Fruit fly (Drosophila melanogaster) whole organism, embryonic: Measurements from ENCODE around the gene Pex11c.

Source experiments
- ATbp ChIP-seq: fragments of 200-800 bp; sonication (Bioruptor generic); optimal IDR thresholded peaks from 2 replicates; lab custom pipeline; 2017; ENCODE audit warnings: missing biosample characterization, mild to moderate bottlenecking, missing genetic modification characterization, missing genetic modification reagents
- B-H2 ChIP-seq: fragments of 200-800 bp; sonication (Bioruptor generic); optimal IDR thresholded peaks from 2 replicates; lab custom pipeline; 2018; ENCODE audit warnings: missing biosample characterization, mild to moderate bottlenecking, missing genetic modification characterization
- Bteb2 ChIP-seq: fragments of 200-800 bp; sonication (Bioruptor generic); optimal IDR thresholded peaks from 2 replicates; lab custom pipeline; 2016; ENCODE audit warnings: missing biosample characterization, missing genetic modification characterization
- CG11093 ChIP-seq: fragments of 200-800 bp; sonication (Bioruptor generic); IDR thresholded peaks from 3 replicates; pipeline ENCODE4 v1.3.6; 2022; ENCODE audit warnings: missing biosample characterization, missing genetic modification characterization
- CG12236 ChIP-seq: fragments of 200-800 bp; sonication (Bioruptor generic); optimal IDR thresholded peaks from 2 replicates; lab custom pipeline; 2016; ENCODE audit warnings: missing biosample characterization, missing genetic modification characterization
- CG13296 ChIP-seq: fragments of 200-800 bp; sonication (Bioruptor generic); optimal IDR thresholded peaks from 3 replicates; lab custom pipeline; 2018; ENCODE audit warnings: missing biosample characterization, mild to moderate bottlenecking, missing genetic modification characterization
- CG2678 ChIP-seq: fragments of 200-800 bp; sonication (Bioruptor generic); optimal IDR thresholded peaks from 3 replicates; lab custom pipeline; 2019; ENCODE audit warnings: missing biosample characterization, mild to moderate bottlenecking, missing genetic modification characterization, moderate library complexity
- CG32772 ChIP-seq: fragments of 200-800 bp; sonication (Bioruptor generic); IDR thresholded peaks from 2 replicates; pipeline ENCODE4 v1.3.6; 2022; ENCODE audit warnings: missing biosample characterization, missing genetic modification characterization
- CG3281 ChIP-seq: fragments of 200-800 bp; sonication (Bioruptor generic); optimal IDR thresholded peaks from 3 replicates; lab custom pipeline; 2017; ENCODE audit warnings: missing biosample characterization, mild to moderate bottlenecking, missing genetic modification characterization
- CG3995 ChIP-seq: fragments of 200-800 bp; sonication (Bioruptor generic); optimal IDR thresholded peaks from 3 replicates; lab custom pipeline; 2016; ENCODE audit warnings: missing biosample characterization, missing genetic modification characterization
- CG4328 ChIP-seq: fragments of 200-800 bp; sonication (Bioruptor generic); optimal IDR thresholded peaks from 3 replicates; lab custom pipeline; 2017; ENCODE audit warnings: missing biosample characterization, missing genetic modification reagents, missing genetic modification characterization
- CG43689 ChIP-seq: fragments of 200-800 bp; sonication (Bioruptor generic); IDR thresholded peaks from 2 replicates; pipeline ENCODE4 v1.3.6; 2022; ENCODE audit warnings: missing biosample characterization, missing genetic modification characterization
- CG4820 ChIP-seq: fragments of 200-800 bp; sonication (Bioruptor generic); optimal IDR thresholded peaks from 3 replicates; lab custom pipeline; 2016; ENCODE audit warnings: missing biosample characterization, missing genetic modification characterization
- CG5180 ChIP-seq: fragments of 200-800 bp; sonication (Bioruptor generic); optimal IDR thresholded peaks from 3 replicates; lab custom pipeline; 2017; ENCODE audit warnings: missing biosample characterization, missing genetic modification characterization, mild to moderate bottlenecking, moderate library complexity, missing genetic modification reagents
- CG6175 ChIP-seq: fragments of 200-800 bp; sonication (Bioruptor generic); IDR thresholded peaks from 3 replicates; pipeline ENCODE4 v1.3.6; 2022; ENCODE audit warnings: missing biosample characterization, missing genetic modification characterization
- CG6254 ChIP-seq: fragments of 200-800 bp; sonication (Bioruptor generic); optimal IDR thresholded peaks from 3 replicates; lab custom pipeline; 2017; ENCODE audit warnings: mild to moderate bottlenecking, missing biosample characterization, missing genetic modification reagents, missing genetic modification characterization
- CG6272 ChIP-seq: fragments of 200-800 bp; sonication (Bioruptor generic); IDR thresholded peaks from 2 replicates; pipeline ENCODE4 v1.3.6; 2022; ENCODE audit warnings: missing biosample characterization, missing genetic modification characterization
- CG6683 ChIP-seq: fragments of 200-800 bp; sonication (Bioruptor generic); optimal IDR thresholded peaks from 2 replicates; lab custom pipeline; 2017; ENCODE audit warnings: missing biosample characterization, mild to moderate bottlenecking, missing genetic modification characterization, missing genetic modification reagents
- CG6813 ChIP-seq: fragments of 200-800 bp; sonication (Bioruptor generic); optimal IDR thresholded peaks from 2 replicates; lab custom pipeline; 2017; ENCODE audit warnings: missing biosample characterization, missing genetic modification characterization, mild to moderate bottlenecking, moderate library complexity, missing genetic modification reagents
- CG7357 ChIP-seq: fragments of 200-800 bp; sonication (Bioruptor generic); IDR thresholded peaks from 3 replicates; pipeline ENCODE4 v1.3.6; 2022; ENCODE audit warnings: missing biosample characterization, missing genetic modification characterization
- CG7556 ChIP-seq: fragments of 200-800 bp; sonication (Bioruptor generic); optimal IDR thresholded peaks from 2 replicates; lab custom pipeline; 2017; ENCODE audit warnings: missing biosample characterization, mild to moderate bottlenecking, missing genetic modification characterization
- CG9817 ChIP-seq: fragments of 200-800 bp; sonication (Bioruptor generic); optimal IDR thresholded peaks from 2 replicates; lab custom pipeline; 2018; ENCODE audit warnings: missing biosample characterization, mild to moderate bottlenecking, missing genetic modification characterization, moderate library complexity
- CrebB ChIP-seq: fragments of 200-800 bp; sonication (Bioruptor generic); optimal IDR thresholded peaks from 3 replicates; lab custom pipeline; 2018; ENCODE audit warnings: missing biosample characterization, mild to moderate bottlenecking, missing genetic modification characterization
- ERR ChIP-seq: fragments of 200-800 bp; sonication (Bioruptor generic); optimal IDR thresholded peaks from 2 replicates; lab custom pipeline; 2016; ENCODE audit warnings: missing biosample characterization, missing genetic modification characterization
- Hey ChIP-seq: fragments of 200-800 bp; sonication (Bioruptor generic); optimal IDR thresholded peaks from 3 replicates; lab custom pipeline; 2018; ENCODE audit warnings: missing biosample characterization, mild to moderate bottlenecking, missing genetic modification characterization
- Hr3 ChIP-seq: fragments of 200-800 bp; sonication (Bioruptor generic); optimal IDR thresholded peaks from 3 replicates; lab custom pipeline; 2016; ENCODE audit warnings: missing biosample characterization, missing genetic modification characterization
- Lhr ChIP-seq: fragments of 200-800 bp; sonication (Bioruptor generic); optimal IDR thresholded peaks from 3 replicates; lab custom pipeline; 2017; ENCODE audit warnings: mild to moderate bottlenecking, missing biosample characterization, missing genetic modification reagents, missing genetic modification characterization
- MESR4 ChIP-seq: fragments of 200-800 bp; sonication (Bioruptor generic); optimal IDR thresholded peaks from 2 replicates; lab custom pipeline; 2018; ENCODE audit warnings: missing biosample characterization, mild to moderate bottlenecking, missing genetic modification characterization, moderate library complexity
- Med ChIP-seq: fragments of 200-800 bp; sonication (Bioruptor generic); peaks from one replicate; lab custom pipeline; 2016; ENCODE audit warnings: missing biosample characterization, missing genetic modification characterization, mild to moderate bottlenecking, inconsistent platforms, moderate library complexity
- Oli ChIP-seq: fragments of 200-800 bp; sonication (Bioruptor generic); optimal IDR thresholded peaks from 2 replicates; lab custom pipeline; 2018; ENCODE audit warnings: missing biosample characterization, mild to moderate bottlenecking, missing genetic modification characterization, moderate library complexity
- Poxn ChIP-seq: fragments of 200-800 bp; sonication (Bioruptor generic); IDR thresholded peaks from 2 replicates; pipeline ENCODE4 v1.3.6; 2022; ENCODE audit warnings: missing biosample characterization, missing genetic modification characterization
- Ravus ChIP-seq: fragments of 200-800 bp; sonication (Bioruptor generic); IDR thresholded peaks from 2 replicates; pipeline ENCODE4 v1.3.6; 2022; ENCODE audit warnings: missing biosample characterization, missing genetic modification characterization
- Rx ChIP-seq: fragments of 200-800 bp; sonication (Bioruptor generic); IDR thresholded peaks from 2 replicates; pipeline ENCODE4 v1.3.6; 2022; ENCODE audit warnings: missing biosample characterization, missing genetic modification characterization
- Taf1 ChIP-seq: fragments of 200-800 bp; sonication (Bioruptor generic); IDR thresholded peaks from 2 replicates; pipeline ENCODE4 v1.3.6; 2022; ENCODE audit warnings: missing biosample characterization, missing genetic modification characterization
- Trl ChIP-seq, 3 experiments: fragments of >200 bp in 2 of 3; fragments of 200-800 bp in 1 of 3; sonication (Bioruptor generic) in 1 of 3; optimal IDR thresholded peaks; 2 replicates in 1 of 3; 3 replicates in 2 of 3; lab custom pipeline; 2016 to 2017; ENCODE audit warnings: missing biosample characterization in 1 of 3, missing genetic modification characterization in 1 of 3
- YL-1 ChIP-seq: fragments of 200-800 bp; sonication (Bioruptor generic); optimal IDR thresholded peaks from 3 replicates; lab custom pipeline; 2017; ENCODE audit warnings: missing biosample characterization, mild to moderate bottlenecking, missing genetic modification characterization
- ap ChIP-seq: fragments of 200-800 bp; sonication (Bioruptor generic); IDR thresholded peaks from 2 replicates; pipeline ENCODE4 v1.3.6; 2022; ENCODE audit warnings: missing biosample characterization, missing genetic modification characterization
- dysf ChIP-seq: fragments of 200-800 bp; sonication (Bioruptor generic); IDR thresholded peaks from 3 replicates; pipeline ENCODE4 v1.3.6; 2022; ENCODE audit warnings: missing biosample characterization, missing genetic modification characterization
- ftz-f1 ChIP-seq: fragments of 200-800 bp; sonication (Bioruptor generic); optimal IDR thresholded peaks from 2 replicates; lab custom pipeline; 2016; ENCODE audit warnings: missing biosample characterization, missing genetic modification characterization
- grau ChIP-seq: fragments of 200-800 bp; optimal IDR thresholded peaks from 3 replicates; lab custom pipeline; 2019; ENCODE audit warnings: missing biosample characterization, mild to moderate bottlenecking, missing genetic modification characterization, moderate library complexity
- jumu ChIP-seq: fragments of 200-800 bp; sonication (Bioruptor generic); optimal IDR thresholded peaks from 3 replicates; lab custom pipeline; 2016; ENCODE audit warnings: missing biosample characterization, missing genetic modification characterization
- org-1 ChIP-seq: fragments of 200-800 bp; sonication (Bioruptor generic); optimal IDR thresholded peaks from 2 replicates; lab custom pipeline; 2017; ENCODE audit warnings: missing biosample characterization, missing genetic modification characterization
- pnt ChIP-seq: fragments of 200-800 bp; sonication (Bioruptor generic); optimal IDR thresholded peaks from 3 replicates; lab custom pipeline; 2016; ENCODE audit warnings: missing biosample characterization, missing genetic modification characterization
- pum ChIP-seq: fragments of 200-800 bp; sonication (Bioruptor generic); optimal IDR thresholded peaks from 2 replicates; lab custom pipeline; 2016; ENCODE audit warnings: missing biosample characterization, missing genetic modification characterization
- pzg ChIP-seq: fragments of 200-800 bp; sonication (Bioruptor generic); optimal IDR thresholded peaks from 3 replicates; lab custom pipeline; 2018; ENCODE audit warnings: missing biosample characterization, mild to moderate bottlenecking, missing genetic modification characterization, moderate library complexity
- row ChIP-seq: fragments of 200-800 bp; sonication (Bioruptor generic); IDR thresholded peaks from 3 replicates; pipeline ENCODE4 v1.3.6; 2022; ENCODE audit warnings: missing biosample characterization, missing genetic modification characterization
- shn ChIP-seq: fragments of 200-800 bp; sonication (Bioruptor generic); optimal IDR thresholded peaks from 3 replicates; lab custom pipeline; 2016; ENCODE audit warnings: missing biosample characterization, missing genetic modification characterization
- toy ChIP-seq: fragments of 200-800 bp; sonication (Bioruptor generic); IDR thresholded peaks from 2 replicates; pipeline ENCODE4 v1.3.6; 2022; ENCODE audit warnings: missing biosample characterization, missing genetic modification characterization
- unc-4 ChIP-seq: fragments of 200-800 bp; sonication (Bioruptor generic); IDR thresholded peaks from 2 replicates; pipeline ENCODE4 v1.3.6; 2022; ENCODE audit warnings: missing biosample characterization, missing genetic modification characterization; ENCODE audit not compliant: partially characterized antibody
- wek ChIP-seq: fragments of 200-800 bp; sonication (Bioruptor generic); optimal IDR thresholded peaks from 3 replicates; lab custom pipeline; 2018; ENCODE audit warnings: missing biosample characterization, mild to moderate bottlenecking, missing genetic modification characterization, moderate library complexity

The Pex11c gene

dm6 chr3R:23223151-23223810, 34.9 kb upstream of the Pex11c start (continued):
- TF ChIP-seq ftz-f1 (GFP tag; lab: Kevin White, UChicago) (no peak), Med (GFP tag; lab: Kevin White, UChicago) (peak; percentile 76), pum (GFP tag; lab: Kevin White, UChicago) (no peak), CG7556 (no peak), CG6254 (GFP tag; lab: Kevin White, UChicago) (no peak), CG9817 (no peak), CG3995 (GFP tag; lab: Kevin White, UChicago) (no peak), CG7357 (GFP tag; lab: Robert Waterston, UW) (0 out of 3 replicates have a peak, but pooled peaks have one; percentile 14), CG4328 (GFP tag; lab: Kevin White, UChicago) (no peak), CG6683 (GFP tag; lab: Kevin White, UChicago) (no peak), CG32772 (GFP tag; lab: Robert Waterston, UW) (no peak), Taf1 (GFP tag; lab: Robert Waterston, UW) (no peak), ATbp (no peak), CG4820 (GFP tag; lab: Kevin White, UChicago) (no peak), CG11093 (GFP tag; lab: Robert Waterston, UW) (no peak), toy (GFP tag; lab: Robert Waterston, UW) (no peak), shn (no peak), unc-4 (no peak), CG6813 (GFP tag; lab: Kevin White, UChicago) (no peak), CG2678 (tag; lab: Kevin White, UChicago) (peak; percentile 45), CG5180 (GFP tag; lab: Kevin White, UChicago) (no peak), pnt (no peak), Bteb2 (GFP tag; lab: Kevin White, UChicago) (no peak), row (GFP tag; lab: Robert Waterston, UW) (peak; percentile 45; the same call in 2 of the 3 replicates), MESR4 (GFP tag; lab: Kevin White, UChicago) (no peak), Oli (tag; lab: Kevin White, UChicago) (no peak), CG13296 (peak; percentile 23), wek (GFP tag; lab: Kevin White, UChicago) (no peak), B-H2 (no peak), Rx (no peak), ap (GFP tag; lab: Robert Waterston, UW) (no peak), Trl (optimal IDR thresholded peaks at IDR 0.05; lab: Kevin White, UChicago) (no peak), Trl (GFP tag; optimal IDR thresholded peaks at IDR 0.05; lab: Kevin White, UChicago) (no peak), Poxn (no peak), Hey (tag; lab: Kevin White, UChicago) (no peak), CG6272 (GFP tag; lab: Robert Waterston, UW) (no peak), Hr3 (GFP tag; lab: Kevin White, UChicago) (no peak), dysf (GFP tag; lab: Robert Waterston, UW) (no peak; the same call in 2 of the 3 replicates), org-1 (no peak), jumu (GFP tag; lab: Kevin White, UChicago) (no peak), CG43689 (GFP tag; lab: Robert Waterston, UW) (no peak), CG6175 (GFP tag; lab: Robert Waterston, UW) (no peak), CG3281 (peak; percentile 24), Lhr (GFP tag; lab: Kevin White, UChicago) (no peak), YL-1 (no peak), pzg (no peak), ERR (GFP tag; lab: Kevin White, UChicago) (no peak), CG12236 (no peak), CrebB (tag; lab: Kevin White, UChicago) (no peak), Ravus (GFP tag; lab: Robert Waterston, UW) (no peak), grau (tag; lab: Kevin White, UChicago) (peak; percentile 75)
